Worm (Caenorhabditis elegans): ENCODE data around the gene C50D2.6.

Gene C50D2.6

ce11 chrII:122008-122407 is 37.8 kb downstream of the C50D2.6 start (continued):
- no peak for TF ChIP-seq aly-2 (tag; optimal IDR thresholded peaks at IDR 0.05)
- TF ChIP-seq elt-2 (tag; optimal IDR thresholded peaks at IDR 0.05) = no peak
- no peak for TF ChIP-seq mep-1 (tag; optimal IDR thresholded peaks at IDR 0.05)
- no peak for TF ChIP-seq pax-3 (tag; optimal IDR thresholded peaks at IDR 0.05)
- no peak for TF ChIP-seq pqm-1 (tag; optimal IDR thresholded peaks at IDR 0.05)
- no peak for TF ChIP-seq grh-1 (GFP tag; IDR thresholded peaks at IDR 0.05)
- TF ChIP-seq ztf-11 (tag; optimal IDR thresholded peaks at IDR 0.05) = no peak
- peak; percentile 29 for TF ChIP-seq nhr-71 (tag; optimal IDR thresholded peaks at IDR 0.05)
- peak; percentile 89 for TF ChIP-seq nhr-85 (tag)
- peak; percentile 52 for TF ChIP-seq snu-23 (GFP tag; optimal IDR thresholded peaks at IDR 0.05)
- no peak for TF ChIP-seq C04F5.9 (tag; optimal IDR thresholded peaks at IDR 0.05)
- TF ChIP-seq nhr-20 (tag; optimal IDR thresholded peaks at IDR 0.05) = peak; percentile 43
- TF ChIP-seq nhr-47 (tag; optimal IDR thresholded peaks at IDR 0.05) = no peak
- no peak for TF ChIP-seq nhr-237 (tag; optimal IDR thresholded peaks at IDR 0.05)

ce11 chrII:122494-122893 is 38.3 kb downstream of the C50D2.6 start:
- no peak for TF ChIP-seq fos-1 (tag; optimal IDR thresholded peaks at IDR 0.05)
- TF ChIP-seq fkh-4 (tag; optimal IDR thresholded peaks at IDR 0.05; ENCODE audit: borderline replicate concordance) = no peak
- TF ChIP-seq snu-23 (GFP tag; optimal IDR thresholded peaks at IDR 0.05) = no peak
- TF ChIP-seq nhr-71 (tag; optimal IDR thresholded peaks at IDR 0.05) = no peak
- TF ChIP-seq nhr-28 (tag; optimal IDR thresholded peaks at IDR 0.05) = no peak
- TF ChIP-seq mep-1 (tag; optimal IDR thresholded peaks at IDR 0.05) = no peak
- TF ChIP-seq ztf-11 (tag; optimal IDR thresholded peaks at IDR 0.05) = no peak
- TF ChIP-seq blmp-1 (tag; optimal IDR thresholded peaks at IDR 0.05) = no peak
- no peak for TF ChIP-seq ama-1 (optimal IDR thresholded peaks at IDR 0.05)
- no peak for TF ChIP-seq tlp-1 (tag; optimal IDR thresholded peaks at IDR 0.05)
- no peak for TF ChIP-seq rnt-1 (tag; optimal IDR thresholded peaks at IDR 0.05)
- no peak for TF ChIP-seq lin-39 (tag; optimal IDR thresholded peaks at IDR 0.05)
- TF ChIP-seq efl-3 (GFP tag; optimal IDR thresholded peaks at IDR 0.05) = no peak
- TF ChIP-seq grh-1 (GFP tag; IDR thresholded peaks at IDR 0.05) = no peak
- TF ChIP-seq xbp-1 (tag; optimal IDR thresholded peaks at IDR 0.05) = no peak
- TF ChIP-seq pag-3 (tag; optimal IDR thresholded peaks at IDR 0.05; ENCODE audit: borderline replicate concordance, insufficient read depth) = no peak
- no peak for TF ChIP-seq lin-15B (tag; optimal IDR thresholded peaks at IDR 0.05)
- no peak for TF ChIP-seq egl-27 (tag; optimal IDR thresholded peaks at IDR 0.05)
- TF ChIP-seq ceh-90 (tag; optimal IDR thresholded peaks at IDR 0.05) = no peak

- TF ChIP-seq nhr-20 (tag; optimal IDR thresholded peaks at IDR 0.05) (no peak), unc-30 (tag; optimal IDR thresholded peaks at IDR 0.05) (no peak), mab-9 (GFP tag; IDR thresholded peaks at IDR 0.05) (no peak), snu-23 (GFP tag; optimal IDR thresholded peaks at IDR 0.05) (no peak), hlh-4 (tag; optimal IDR thresholded peaks at IDR 0.05) (peak; percentile 0), vab-15 (tag; optimal IDR thresholded peaks at IDR 0.05) (no peak)
Observed at ce11 chrII:124904-125303, 40.7 kb downstream of the C50D2.6 start, which contains the start of gene nmur-2. TSS of gene nmur-2 (minus strand) at chrII:125004.

ce11 chrII:128929-129328 is 44.7 kb downstream of the C50D2.6 start, which contains the start of gene srd-3:
TSS of gene srd-3 (minus strand) at chrII:129029.
- TF ChIP-seq zip-4 (GFP tag; optimal IDR thresholded peaks at IDR 0.05) (no peak), ceh-8 (GFP tag; optimal IDR thresholded peaks at IDR 0.05) (no peak), irx-1 (tag; optimal IDR thresholded peaks at IDR 0.05) (no peak), nhr-84 (tag; optimal IDR thresholded peaks at IDR 0.05) (no peak), nhr-28 (tag; optimal IDR thresholded peaks at IDR 0.05) (no peak), unc-86 (tag; optimal IDR thresholded peaks at IDR 0.05) (no peak), Y116A8C.19 (tag; optimal IDR thresholded peaks at IDR 0.05; ENCODE audit: borderline replicate concordance) (no peak), nhr-71 (tag; optimal IDR thresholded peaks at IDR 0.05) (no peak), nhr-20 (tag; optimal IDR thresholded peaks at IDR 0.05) (no peak), ets-5 (GFP tag; IDR thresholded peaks at IDR 0.05) (no peak), dpl-1 (GFP tag; optimal IDR thresholded peaks at IDR 0.05) (no peak), alr-1 (tag; optimal IDR thresholded peaks at IDR 0.05; ENCODE audit: borderline replicate concordance) (no peak), hlh-4 (tag; optimal IDR thresholded peaks at IDR 0.05) (no peak), ceh-88 (GFP tag; IDR thresholded peaks at IDR 0.05) (no peak), C34B4.2 (tag; optimal IDR thresholded peaks at IDR 0.05) (no peak)

Measured in whole organism, L1 larva.